Worm (Caenorhabditis elegans) whole organism, L4 larva: ENCODE results near the gene nlp-59.

Source experiments
- F10B5.3 ChIP-seq: sonication (generic microtip); optimal IDR thresholded peaks from 2 replicates; lab custom pipeline; 2016; ENCODE audit warnings: mild to moderate bottlenecking, missing genetic modification characterization, missing compliant biosample characterization
- F37D6.2 ChIP-seq: sonication (generic microtip); optimal IDR thresholded peaks from 2 replicates; lab custom pipeline; 2016; ENCODE audit warnings: mild to moderate bottlenecking, missing genetic modification characterization, missing compliant biosample characterization
- F49E8.2 ChIP-seq: sonication (generic microtip); optimal IDR thresholded peaks from 2 replicates; lab custom pipeline; 2016; ENCODE audit warnings: missing compliant biosample characterization, mild to moderate bottlenecking, missing genetic modification characterization, borderline replicate concordance
- Y105C5A.15 ChIP-seq: fragments of 200-800 bp; sonication (Bioruptor generic); IDR thresholded peaks from 2 replicates; pipeline ENCODE4 v1.3.6; 2022; ENCODE audit warnings: missing genetic modification characterization, missing compliant biosample characterization
- Y75B8A.6 ChIP-seq: fragments of 200-800 bp; sonication (Bioruptor generic); IDR thresholded peaks from 2 replicates; pipeline ENCODE4 v1.3.6; 2022; ENCODE audit warnings: missing genetic modification reagents, missing genetic modification characterization, missing compliant biosample characterization
- ceh-20 ChIP-seq: fragments of 200-800 bp; sonication (Bioruptor generic); IDR thresholded peaks from 2 replicates; pipeline ENCODE4 v1.3.6; 2022; ENCODE audit warnings: missing genetic modification reagents, missing genetic modification characterization, missing compliant biosample characterization
- ceh-28 ChIP-seq: fragments of 150-350 bp; optimal IDR thresholded peaks from 2 replicates; lab custom pipeline; 2014; ENCODE audit warnings: missing biosample characterization, missing genetic modification reagents, missing genetic modification characterization
- ceh-44 ChIP-seq: fragments of 200-800 bp; sonication (Bioruptor generic); IDR thresholded peaks from 2 replicates; pipeline ENCODE4 v1.3.6; 2022; ENCODE audit warnings: missing genetic modification reagents, missing genetic modification characterization, missing compliant biosample characterization
- ceh-82 ChIP-seq: sonication (generic microtip); optimal IDR thresholded peaks from 2 replicates; lab custom pipeline; 2017; ENCODE audit warnings: missing biosample characterization, missing genetic modification characterization
- ctbp-1 ChIP-seq: fragments of 200-800 bp; sonication (Bioruptor generic); IDR thresholded peaks from 2 replicates; pipeline ENCODE4 v1.3.6; 2022; ENCODE audit warnings: missing genetic modification reagents, missing genetic modification characterization, missing compliant biosample characterization
- daf-12 ChIP-seq: fragments of 150-350 bp; optimal IDR thresholded peaks from 2 replicates; lab custom pipeline; 2014; ENCODE audit warnings: missing biosample characterization, missing genetic modification reagents, missing genetic modification characterization
- daf-16 ChIP-seq, 3 experiments: sonication (generic microtip); optimal IDR thresholded peaks; 2 replicates each; lab custom pipeline; 2016 to 2017; ENCODE audit warnings: missing genetic modification characterization in 3 of 3, missing genetic modification reagents in 3 of 3, mild to moderate bottlenecking in 2 of 3, missing compliant biosample characterization in 2 of 3, missing biosample characterization in 1 of 3, moderate library complexity in 1 of 3
- daf-8 ChIP-seq: fragments of 200-800 bp; sonication (Bioruptor generic); IDR thresholded peaks from 2 replicates; pipeline ENCODE4 v1.3.6; 2022; ENCODE audit warnings: missing genetic modification characterization, missing compliant biosample characterization
- dmd-6 ChIP-seq: fragments of 200-800 bp; sonication (Bioruptor generic); IDR thresholded peaks from 2 replicates; pipeline ENCODE4 v1.3.6; 2022; ENCODE audit warnings: missing genetic modification reagents, missing genetic modification characterization, missing compliant biosample characterization
- dmd-8 ChIP-seq: fragments of 200-800 bp; sonication (Bioruptor generic); IDR thresholded peaks from 2 replicates; pipeline ENCODE4 v1.3.6; 2022; ENCODE audit warnings: missing genetic modification characterization, missing compliant biosample characterization
- dmd-9 ChIP-seq: fragments of 200-800 bp; sonication (Bioruptor generic); IDR thresholded peaks from 2 replicates; pipeline ENCODE4 v1.3.6; 2022; ENCODE audit warnings: missing genetic modification reagents, missing genetic modification characterization, missing compliant biosample characterization
- dpl-1 ChIP-seq: fragments of 150-350 bp; optimal IDR thresholded peaks from 2 replicates; lab custom pipeline; 2014; ENCODE audit warnings: missing biosample characterization, missing genetic modification reagents, missing genetic modification characterization
- egl-27 ChIP-seq: sonication (generic microtip); optimal IDR thresholded peaks from 3 replicates; lab custom pipeline; 2017; ENCODE audit warnings: missing biosample characterization, missing genetic modification reagents, missing genetic modification characterization
- fos-1 ChIP-seq: fragments of 150-350 bp; optimal IDR thresholded peaks from 2 replicates; lab custom pipeline; 2014; ENCODE audit warnings: missing biosample characterization, missing genetic modification characterization
- hif-1 ChIP-seq, 2 experiments: sonication (generic microtip); optimal IDR thresholded peaks; 2 replicates each; lab custom pipeline; 2016 to 2017; ENCODE audit warnings: missing compliant biosample characterization in 2 of 2, missing genetic modification characterization in 2 of 2, missing genetic modification reagents in 2 of 2, missing genotype in 2 of 2, mild to moderate bottlenecking in 1 of 2
- hlh-30 ChIP-seq: sonication (generic microtip); optimal IDR thresholded peaks from 2 replicates; lab custom pipeline; 2017; ENCODE audit warnings: antibody characterized with exemption, mild to moderate bottlenecking, missing genetic modification characterization, missing compliant biosample characterization; ENCODE audit not compliant: insufficient read depth
- lim-7 ChIP-seq: fragments of 200-800 bp; sonication (Bioruptor generic); IDR thresholded peaks from 2 replicates; pipeline ENCODE4 v1.3.6; 2022; ENCODE audit warnings: missing genetic modification characterization, missing compliant biosample characterization
- lin-13 ChIP-seq: fragments of 150-350 bp; optimal IDR thresholded peaks from 2 replicates; lab custom pipeline; 2014; ENCODE audit warnings: missing biosample characterization, missing genetic modification reagents, missing genetic modification characterization
- lin-15B ChIP-seq: fragments of 150-350 bp; sonication (generic microtip); optimal IDR thresholded peaks from 3 replicates; lab custom pipeline; 2014; ENCODE audit warnings: missing biosample characterization, missing genetic modification characterization
- lin-38 ChIP-seq: fragments of 200-800 bp; sonication (Bioruptor generic); IDR thresholded peaks from 2 replicates; pipeline ENCODE4 v1.3.6; 2022; ENCODE audit warnings: missing genetic modification reagents, missing genetic modification characterization, missing compliant biosample characterization
- lsy-2 ChIP-seq, 2 experiments: fragments of 150-350 bp in 1 of 2; sonication (generic microtip) in 1 of 2; optimal IDR thresholded peaks; 2 replicates each; lab custom pipeline; 2014 to 2017; ENCODE audit warnings: missing biosample characterization in 2 of 2, missing genetic modification characterization in 2 of 2
- madf-9 ChIP-seq: fragments of 200-800 bp; sonication (Bioruptor generic); conservative IDR thresholded peaks from 2 replicates; pipeline ENCODE4 v1.3.6; 2022; ENCODE audit warnings: missing genetic modification reagents, missing genetic modification characterization, missing compliant biosample characterization
- mdl-1 ChIP-seq, 2 experiments: fragments of 150-350 bp in 1 of 2; sonication (generic microtip) in 1 of 2; optimal IDR thresholded peaks; 2 replicates each; lab custom pipeline; 2014 to 2017; ENCODE audit warnings: missing biosample characterization in 2 of 2, missing genetic modification characterization in 2 of 2
- mes-2 ChIP-seq: sonication (generic microtip); optimal IDR thresholded peaks from 2 replicates; lab custom pipeline; 2016; ENCODE audit warnings: missing genotype, mild to moderate bottlenecking, missing genetic modification characterization, missing compliant biosample characterization; ENCODE audit not compliant: poor library complexity, severe bottlenecking
- nhr-10 ChIP-seq: fragments of 150-350 bp; optimal IDR thresholded peaks from 2 replicates; lab custom pipeline; 2014; ENCODE audit warnings: missing biosample characterization, missing genetic modification characterization
- nhr-102 ChIP-seq: sonication (generic microtip); optimal IDR thresholded peaks from 2 replicates; lab custom pipeline; 2016; ENCODE audit warnings: mild to moderate bottlenecking, missing genetic modification characterization, moderate library complexity, missing compliant biosample characterization
- nhr-237 ChIP-seq: sonication (generic microtip); optimal IDR thresholded peaks from 2 replicates; lab custom pipeline; 2017; ENCODE audit warnings: missing biosample characterization, missing genetic modification characterization
- nhr-25 ChIP-seq: sonication (generic microtip); optimal IDR thresholded peaks from 2 replicates; lab custom pipeline; 2017; ENCODE audit warnings: missing genetic modification characterization, mild to moderate bottlenecking, missing compliant biosample characterization, antibody characterized with exemption, moderate library complexity, borderline replicate concordance; ENCODE audit not compliant: insufficient read depth
- nhr-28 ChIP-seq: fragments of 150-350 bp; optimal IDR thresholded peaks from 2 replicates; lab custom pipeline; 2014; ENCODE audit warnings: missing biosample characterization, missing genetic modification characterization
- nhr-41 ChIP-seq: fragments of 200-800 bp; sonication (Bioruptor generic); IDR thresholded peaks from 2 replicates; pipeline ENCODE4 v1.3.6; 2022; ENCODE audit warnings: missing genetic modification reagents, missing genetic modification characterization, missing compliant biosample characterization
- nhr-77 ChIP-seq: fragments of 150-350 bp; optimal IDR thresholded peaks from 2 replicates; lab custom pipeline; 2014; ENCODE audit warnings: missing biosample characterization, missing genetic modification characterization
- pha-4 ChIP-seq, 2 experiments: fragments of 150-350 bp in 1 of 2; fragments of 200-800 bp in 1 of 2; sonication (Bioruptor generic) in 1 of 2; IDR thresholded peaks in 1 of 2; optimal IDR thresholded peaks in 1 of 2; 2 replicates each; pipeline versions ENCODE4 v1.3.6 to Lab custom; 2014 to 2022; ENCODE audit warnings: missing genetic modification characterization in 2 of 2, missing genetic modification reagents in 2 of 2, missing biosample characterization in 1 of 2, missing compliant biosample characterization in 1 of 2
- rbr-2 ChIP-seq: sonication (generic microtip); optimal IDR thresholded peaks from 2 replicates; lab custom pipeline; 2016; ENCODE audit warnings: missing genotype, missing genetic modification characterization, missing compliant biosample characterization
- sdz-12 ChIP-seq: fragments of 200-800 bp; sonication (Bioruptor generic); optimal IDR thresholded peaks from 2 replicates; lab custom pipeline; 2018; ENCODE audit warnings: mild to moderate bottlenecking, missing genetic modification characterization, missing compliant biosample characterization
- skn-1 ChIP-seq: fragments of 150-350 bp; optimal IDR thresholded peaks from 2 replicates; lab custom pipeline; 2014; ENCODE audit warnings: missing biosample characterization, missing genetic modification characterization
- snpc-1.2 ChIP-seq: fragments of 200-800 bp; sonication (Bioruptor generic); IDR thresholded peaks from 2 replicates; pipeline ENCODE4 v1.3.6; 2022; ENCODE audit warnings: missing genetic modification reagents, missing genetic modification characterization, missing compliant biosample characterization
- spr-1 ChIP-seq: sonication (generic microtip); optimal IDR thresholded peaks from 2 replicates; lab custom pipeline; 2016; ENCODE audit warnings: mild to moderate bottlenecking, missing genetic modification characterization, missing compliant biosample characterization
- tag-97 ChIP-seq: fragments of 200-800 bp; sonication (Bioruptor generic); IDR thresholded peaks from 2 replicates; pipeline ENCODE4 v1.3.6; 2022; ENCODE audit warnings: missing genetic modification characterization, missing compliant biosample characterization
- unc-39 ChIP-seq: sonication (generic microtip); optimal IDR thresholded peaks from 2 replicates; lab custom pipeline; 2017; ENCODE audit warnings: missing biosample characterization, missing genetic modification characterization
- vab-7 ChIP-seq: fragments of 200-800 bp; sonication (Bioruptor generic); IDR thresholded peaks from 2 replicates; pipeline ENCODE4 v1.3.6; 2022; ENCODE audit warnings: missing genetic modification reagents, missing genetic modification characterization, missing compliant biosample characterization
- zag-1 ChIP-seq: fragments of 150-350 bp; optimal IDR thresholded peaks from 2 replicates; lab custom pipeline; 2014; ENCODE audit warnings: missing biosample characterization, missing genetic modification characterization
- zfp-2 ChIP-seq: sonication (generic microtip); optimal IDR thresholded peaks from 2 replicates; lab custom pipeline; 2016; ENCODE audit warnings: mild to moderate bottlenecking, missing genetic modification characterization, missing compliant biosample characterization
- zip-11 ChIP-seq: fragments of 200-800 bp; sonication (Bioruptor generic); IDR thresholded peaks from 2 replicates; pipeline ENCODE4 v1.3.6; 2022; ENCODE audit warnings: missing genetic modification characterization, missing compliant biosample characterization
- ztf-11 ChIP-seq: fragments of 150-350 bp; optimal IDR thresholded peaks from 2 replicates; lab custom pipeline; 2014; ENCODE audit warnings: missing biosample characterization, missing genetic modification characterization

Gene nlp-59

DNA sequence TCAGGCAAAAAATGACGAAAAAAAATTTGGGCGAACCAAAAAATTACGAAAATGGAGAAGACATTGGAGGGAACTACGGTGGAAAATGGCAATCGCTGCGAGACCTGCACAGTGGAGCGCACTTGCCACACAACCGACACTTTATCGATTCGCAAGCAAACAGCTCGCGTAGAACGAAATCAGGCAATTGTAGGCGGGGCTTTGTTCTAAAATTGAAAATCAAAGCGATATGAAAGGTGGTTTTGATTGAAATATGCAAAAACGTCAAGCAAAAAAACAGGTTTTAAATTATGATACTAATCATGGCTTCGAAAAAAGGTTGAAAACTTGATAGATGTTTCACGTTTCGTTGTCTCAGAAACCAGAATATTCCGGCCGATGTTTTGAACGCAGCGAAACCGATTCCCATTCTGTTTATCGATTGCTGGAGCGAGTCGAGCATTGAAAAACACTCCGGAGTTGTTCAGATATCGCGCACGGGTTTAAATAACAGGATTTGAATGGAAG is 31.0 kb downstream of the nlp-59 start, which contains the start of the genes fib-1 and mut-15:
fib-1 (minus strand) TSS at position 40 of the 507 bp plus-strand sequence.
mut-15 (plus strand) TSS at position 360 of the 507 bp plus-strand sequence.
- TF ChIP-seq F37D6.2 (peak; percentile 67), madf-9 (GFP tag; lab: Robert Waterston, UW) (no peak), sdz-12 (GFP tag; lab: Kevin White, UChicago) (no peak), ztf-11 (tag; lab: Kevin White, UChicago) (no peak), snpc-1.2 (GFP tag; lab: Robert Waterston, UW) (no peak), zfp-2 (tag; lab: Kevin White, UChicago) (peak; percentile 69), nhr-237 (tag; lab: Kevin White, UChicago) (no peak), nhr-77 (tag; lab: Kevin White, UChicago) (peak; percentile 94), Y75B8A.6 (no peak), dmd-8 (GFP tag; lab: Robert Waterston, UW) (no peak), daf-12 (tag; lab: Kevin White, UChicago) (no peak), mdl-1 (tag; optimal IDR thresholded peaks at IDR 0.05; lab: Kevin White, UChicago) (peak in 1 of 2 experiments; percentile 28), lsy-2 (tag; optimal IDR thresholded peaks at IDR 0.05; lab: Kevin White, UChicago) (peak; percentile 89 to 97), vab-7 (GFP tag; lab: Robert Waterston, UW) (peak; percentile 60; the same call in 1 of the 2 replicates), nhr-41 (GFP tag; lab: Robert Waterston, UW) (no peak), zip-11 (GFP tag; lab: Robert Waterston, UW) (no peak), spr-1 (peak; percentile 71), nhr-28 (peak; percentile 74), dmd-9 (GFP tag; lab: Robert Waterston, UW) (peak; percentile 78; the same call in 1 of the 2 replicates), ceh-44 (GFP tag; lab: Robert Waterston, UW) (peak; percentile 75), nhr-102 (tag; lab: Kevin White, UChicago) (peak; percentile 80), F10B5.3 (tag; lab: Kevin White, UChicago) (no peak), hif-1 (tag; optimal IDR thresholded peaks at IDR 0.05; lab: Kevin White, UChicago) (peak in 1 of 2 experiments; percentile 91), ceh-82 (tag; lab: Kevin White, UChicago) (no peak), zag-1 (tag; lab: Kevin White, UChicago) (no peak), rbr-2 (peak; percentile 92), lin-13 (peak; percentile 86), unc-39 (tag; lab: Kevin White, UChicago) (no peak), nhr-10 (tag; lab: Kevin White, UChicago) (no peak), pha-4 (GFP tag; IDR thresholded peaks at IDR 0.05; lab: Robert Waterston, UW) (peak; percentile 63; the same call in 1 of the 2 replicates), pha-4 (tag; optimal IDR thresholded peaks at IDR 0.05; lab: Kevin White, UChicago) (peak; percentile 27), dmd-6 (GFP tag; lab: Robert Waterston, UW) (peak; percentile 80), daf-8 (GFP tag; lab: Robert Waterston, UW) (no peak), Y105C5A.15 (GFP tag; lab: Robert Waterston, UW) (no peak), lim-7 (no peak), ceh-28 (tag; lab: Kevin White, UChicago) (peak; percentile 71), ceh-20 (GFP tag; lab: Robert Waterston, UW) (peak; percentile 86), mes-2 (tag; lab: Kevin White, UChicago) (peak; percentile 96), lin-15B (tag; lab: Kevin White, UChicago) (peak; percentile 76), fos-1 (tag; lab: Kevin White, UChicago) (no peak), tag-97 (GFP tag; lab: Robert Waterston, UW) (no peak), hlh-30 (tag; lab: Kevin White, UChicago) (peak; percentile 77), skn-1 (tag; lab: Kevin White, UChicago) (no peak), nhr-25 (tag; lab: Kevin White, UChicago) (peak; percentile 73), egl-27 (tag; lab: Kevin White, UChicago) (peak; percentile 54), F49E8.2 (tag; lab: Kevin White, UChicago) (peak; percentile 48), dpl-1 (GFP tag; lab: Kevin White, UChicago) (peak; percentile 81), ctbp-1 (GFP tag; lab: Robert Waterston, UW) (peak; percentile 72), daf-16 (GFP tag; optimal IDR thresholded peaks at IDR 0.05; lab: Kevin White, UChicago) (peak in 1 of 2 experiments; percentile 42), daf-16 (tag; optimal IDR thresholded peaks at IDR 0.05; lab: Kevin White, UChicago) (peak; percentile 54), lin-38 (GFP tag; lab: Robert Waterston, UW) (peak; percentile 99)
